Worm (Caenorhabditis elegans) whole organism, late embryonic: ENCODE data around the gene ZK1307.8.

Experiments used
- T23F11.4 ChIP-seq: fragments of 200-800 bp; sonication (Bioruptor generic); optimal IDR thresholded peaks from 2 replicates; lab custom pipeline; 2018; ENCODE audit warnings: mild to moderate bottlenecking, missing genetic modification characterization, missing compliant biosample characterization
- Y22D7AL.16 ChIP-seq: sonication (generic microtip); optimal IDR thresholded peaks from 2 replicates; lab custom pipeline; 2016; ENCODE audit warnings: missing genetic modification characterization, missing compliant biosample characterization
- elt-2 ChIP-seq: sonication (generic microtip); optimal IDR thresholded peaks from 2 replicates; lab custom pipeline; 2016; ENCODE audit warnings: missing genetic modification reagents, missing genetic modification characterization, missing compliant biosample characterization
- ets-4 ChIP-seq: sonication (generic microtip); optimal IDR thresholded peaks from 2 replicates; lab custom pipeline; 2016; ENCODE audit warnings: missing genetic modification characterization, missing compliant biosample characterization
- eyg-1 ChIP-seq: sonication (generic microtip); optimal IDR thresholded peaks from 2 replicates; lab custom pipeline; 2016; ENCODE audit warnings: missing genotype, missing genetic modification characterization, missing compliant biosample characterization
- fkh-10 ChIP-seq: fragments of 150-350 bp; optimal IDR thresholded peaks from 2 replicates; lab custom pipeline; 2014; ENCODE audit warnings: missing biosample characterization, missing genetic modification reagents, missing genetic modification characterization
- pha-2 ChIP-seq: sonication (generic microtip); optimal IDR thresholded peaks from 2 replicates; lab custom pipeline; 2017; ENCODE audit warnings: mild to moderate bottlenecking, missing genetic modification characterization, missing compliant biosample characterization
- pqm-1 ChIP-seq: sonication (generic microtip); optimal IDR thresholded peaks from 2 replicates; lab custom pipeline; 2016; ENCODE audit warnings: missing genetic modification characterization, missing compliant biosample characterization
- rnt-1 ChIP-seq: sonication (generic microtip); optimal IDR thresholded peaks from 2 replicates; lab custom pipeline; 2016; ENCODE audit warnings: missing genetic modification characterization, missing compliant biosample characterization
- tbx-7 ChIP-seq: sonication (generic microtip); optimal IDR thresholded peaks from 2 replicates; lab custom pipeline; 2016; ENCODE audit warnings: missing genotype, missing genetic modification characterization, missing compliant biosample characterization
- unc-86 ChIP-seq: sonication (generic microtip); optimal IDR thresholded peaks from 2 replicates; lab custom pipeline; 2016; ENCODE audit warnings: missing genetic modification characterization, missing compliant biosample characterization

DNA sequence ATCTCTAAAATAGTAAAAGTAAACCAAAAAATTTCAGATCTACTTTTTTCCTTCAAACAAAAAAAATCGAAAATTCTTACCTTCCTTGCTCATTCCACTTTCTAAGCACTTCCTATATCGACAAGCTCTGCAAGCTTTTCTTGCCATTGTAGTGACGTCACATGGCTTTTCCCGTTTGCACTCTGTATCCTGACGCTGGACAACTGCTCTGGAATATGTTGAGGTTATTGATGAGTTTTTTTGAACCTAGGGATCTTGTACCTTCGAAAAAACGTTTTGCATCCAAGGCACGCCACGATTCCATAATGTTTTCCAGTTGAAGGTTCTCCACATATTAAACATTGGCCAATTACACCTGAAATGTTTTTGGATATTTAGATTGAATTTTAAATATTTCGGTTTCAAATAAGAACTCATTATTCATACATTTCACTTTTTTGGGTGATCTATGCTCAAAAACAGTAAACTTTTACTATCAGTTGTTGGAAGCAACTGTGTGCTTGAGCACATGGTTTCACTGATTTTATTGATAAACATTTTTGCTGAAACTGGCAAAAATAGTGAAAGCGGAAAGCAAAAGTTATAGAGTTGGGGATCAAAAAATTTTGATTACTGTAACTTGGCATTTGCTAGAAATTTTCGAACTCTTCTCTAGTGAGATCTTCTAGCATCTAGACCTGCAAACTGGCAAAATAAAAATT, 24.2 kb upstream of the ZK1307.8 start:
- TF ChIP-seq eyg-1 (tag; lab: Kevin White, UChicago) (no peak), pha-2 (no peak), elt-2 (no peak), T23F11.4 (GFP tag; lab: Kevin White, UChicago) (no peak), unc-86 (tag; lab: Kevin White, UChicago) (no peak), tbx-7 (tag; lab: Kevin White, UChicago) (no peak), ets-4 (tag; lab: Kevin White, UChicago) (no peak), rnt-1 (tag; lab: Kevin White, UChicago) (no peak), pqm-1 (tag; lab: Kevin White, UChicago) (no peak), fkh-10 (GFP tag; lab: Kevin White, UChicago) (no peak), Y22D7AL.16 (tag; lab: Kevin White, UChicago) (no peak)
